Fruit fly (Drosophila melanogaster): ENCODE data around the gene CG17754.

DNA sequence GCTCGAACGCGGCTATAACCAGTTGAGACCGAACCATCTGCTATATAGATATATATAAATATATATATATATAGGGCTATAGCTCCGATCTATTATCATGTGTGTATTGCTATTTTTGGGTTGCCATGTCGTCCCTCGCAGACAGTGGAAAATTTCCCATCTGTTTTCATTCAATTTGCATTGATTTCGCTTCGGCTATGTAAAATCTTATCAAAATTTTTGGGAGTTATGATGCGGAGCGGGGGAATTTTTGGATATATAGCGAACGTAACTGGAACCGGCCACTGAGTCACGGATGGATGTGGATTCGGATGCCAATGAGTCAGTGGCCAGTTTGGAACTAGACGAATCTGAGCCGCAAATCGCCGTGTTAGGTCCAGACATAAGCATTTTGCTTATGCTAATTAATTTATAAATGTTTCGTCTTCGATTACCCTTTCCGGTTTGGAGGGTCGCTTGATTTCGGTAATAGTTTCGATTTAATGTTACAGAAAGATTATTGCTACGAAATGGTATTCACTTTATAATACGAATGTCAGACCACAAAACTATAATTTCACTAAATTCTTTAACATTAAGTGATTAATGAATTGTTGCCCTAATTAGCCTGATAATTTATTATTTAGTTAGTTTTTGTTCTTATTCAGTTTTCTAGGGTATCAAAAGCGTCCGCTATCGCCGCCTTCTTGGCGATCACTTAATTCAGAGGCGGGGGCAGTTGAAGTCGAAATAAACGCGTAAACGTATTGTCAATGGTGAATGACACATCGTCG is 47.6 kb downstream of the CG17754 start:
- TF ChIP-seq CG9948 (tag; optimal IDR thresholded peaks at IDR 0.05) (no peak), CG34367 (tag; optimal IDR thresholded peaks at IDR 0.05) (no peak), Ets98B (GFP tag; IDR thresholded peaks at IDR 0.05) (no peak), CG8301 (tag; optimal IDR thresholded peaks at IDR 0.05) (no peak), CG13204 (GFP tag; optimal IDR thresholded peaks at IDR 0.05) (no peak)
